Fruit fly (Drosophila melanogaster) whole organism, embryonic: ENCODE results near the gene Cyt-c-d.

Experiments used
- Asciz ChIP-seq: fragments of 200-800 bp; sonication (Bioruptor generic); optimal IDR thresholded peaks from 2 replicates; lab custom pipeline; 2017; ENCODE audit warnings: missing biosample characterization, mild to moderate bottlenecking, missing genetic modification characterization, missing genetic modification reagents
- BEAF-32 ChIP-seq: fragments of 200-800 bp; sonication (Bioruptor generic); optimal IDR thresholded peaks from 3 replicates; lab custom pipeline; 2017; ENCODE audit warnings: missing biosample characterization, missing genetic modification characterization, mild to moderate bottlenecking, moderate library complexity, missing genetic modification reagents
- CG10267 ChIP-seq: fragments of 200-800 bp; sonication (Bioruptor generic); optimal IDR thresholded peaks from 2 replicates; lab custom pipeline; 2018; ENCODE audit warnings: missing biosample characterization, mild to moderate bottlenecking, missing genetic modification characterization, moderate library complexity
- CG10321 ChIP-seq: fragments of 200-800 bp; sonication (Bioruptor generic); IDR thresholded peaks from 2 replicates; pipeline ENCODE4 v1.3.6; 2022; ENCODE audit warnings: missing biosample characterization, missing genetic modification characterization
- CG14710 ChIP-seq: fragments of 200-800 bp; sonication (Bioruptor generic); optimal IDR thresholded peaks from 3 replicates; lab custom pipeline; 2019; ENCODE audit warnings: missing biosample characterization, mild to moderate bottlenecking, missing genetic modification characterization, moderate library complexity
- CG15514 ChIP-seq: fragments of 200-800 bp; sonication (Bioruptor generic); optimal IDR thresholded peaks from 3 replicates; lab custom pipeline; 2017; ENCODE audit warnings: missing biosample characterization, missing genetic modification characterization, mild to moderate bottlenecking, moderate library complexity, missing genetic modification reagents
- CG16813 ChIP-seq: fragments of 200-800 bp; sonication (Bioruptor generic); IDR thresholded peaks from 3 replicates; pipeline ENCODE4 v1.3.6; 2022; ENCODE audit warnings: missing biosample characterization, missing genetic modification characterization; ENCODE audit not compliant: partially characterized antibody
- CG17802 ChIP-seq: fragments of 200-800 bp; sonication (Bioruptor generic); optimal IDR thresholded peaks from 2 replicates; lab custom pipeline; 2018; ENCODE audit warnings: missing biosample characterization, mild to moderate bottlenecking, missing genetic modification characterization, moderate library complexity
- CG30020 ChIP-seq: fragments of 200-800 bp; optimal IDR thresholded peaks from 2 replicates; lab custom pipeline; 2019; ENCODE audit warnings: missing biosample characterization, mild to moderate bottlenecking, missing genetic modification characterization, moderate library complexity
- CG31224 ChIP-seq: fragments of 200-800 bp; sonication (Bioruptor generic); IDR thresholded peaks from 2 replicates; pipeline ENCODE4 v1.3.6; 2022; ENCODE audit warnings: missing biosample characterization, missing genetic modification characterization
- CG33213 ChIP-seq: fragments of 200-800 bp; sonication (Bioruptor generic); optimal IDR thresholded peaks from 3 replicates; lab custom pipeline; 2016; ENCODE audit warnings: missing biosample characterization, missing genetic modification characterization
- CG34376 ChIP-seq: fragments of 200-800 bp; sonication (Bioruptor generic); optimal IDR thresholded peaks from 2 replicates; lab custom pipeline; 2018; ENCODE audit warnings: missing biosample characterization, mild to moderate bottlenecking, missing genetic modification characterization
- CG4617 ChIP-seq: fragments of 200-800 bp; sonication (Bioruptor generic); optimal IDR thresholded peaks from 3 replicates; lab custom pipeline; 2016; ENCODE audit warnings: missing biosample characterization, missing genetic modification characterization, borderline replicate concordance
- CG6765 ChIP-seq: fragments of 200-800 bp; sonication (Bioruptor generic); optimal IDR thresholded peaks from 3 replicates; lab custom pipeline; 2017; ENCODE audit warnings: missing biosample characterization, mild to moderate bottlenecking, missing genetic modification characterization
- CG9797 ChIP-seq: fragments of 200-800 bp; sonication (Bioruptor generic); optimal IDR thresholded peaks from 3 replicates; lab custom pipeline; 2018; ENCODE audit warnings: missing biosample characterization, mild to moderate bottlenecking, missing genetic modification characterization
- CTCF ChIP-seq: fragments of 200-800 bp; sonication (Bioruptor generic); optimal IDR thresholded peaks from 2 replicates; lab custom pipeline; 2017; ENCODE audit warnings: missing biosample characterization, mild to moderate bottlenecking, missing genetic modification characterization, moderate library complexity
- CoRest ChIP-seq: fragments of 200-800 bp; sonication (Bioruptor generic); optimal IDR thresholded peaks from 3 replicates; lab custom pipeline; 2018; ENCODE audit warnings: missing biosample characterization, mild to moderate bottlenecking, missing genetic modification characterization, moderate library complexity
- CrebB ChIP-seq: fragments of 200-800 bp; sonication (Bioruptor generic); optimal IDR thresholded peaks from 3 replicates; lab custom pipeline; 2018; ENCODE audit warnings: missing biosample characterization, mild to moderate bottlenecking, missing genetic modification characterization
- Dp ChIP-seq: fragments of 200-800 bp; sonication (Bioruptor generic); optimal IDR thresholded peaks from 2 replicates; lab custom pipeline; 2018; ENCODE audit warnings: missing biosample characterization, mild to moderate bottlenecking, missing genetic modification characterization, moderate library complexity
- E2f2 ChIP-seq: fragments of 200-800 bp; sonication (Bioruptor generic); IDR thresholded peaks from 2 replicates; pipeline ENCODE4 v1.3.6; 2022; ENCODE audit warnings: missing biosample characterization, missing genetic modification characterization
- Elba2 ChIP-seq: fragments of 200-800 bp; sonication (Bioruptor generic); optimal IDR thresholded peaks from 3 replicates; lab custom pipeline; 2016; ENCODE audit warnings: missing biosample characterization, missing genetic modification characterization
- Ets97D ChIP-seq: fragments of 200-800 bp; sonication (Bioruptor generic); optimal IDR thresholded peaks from 3 replicates; lab custom pipeline; 2016; ENCODE audit warnings: missing biosample characterization, missing genetic modification characterization
- HmgZ ChIP-seq: fragments of 200-800 bp; sonication (Bioruptor generic); optimal IDR thresholded peaks from 2 replicates; lab custom pipeline; 2018; ENCODE audit warnings: missing biosample characterization, mild to moderate bottlenecking, missing genetic modification characterization
- Hmr ChIP-seq: fragments of 200-800 bp; sonication (Bioruptor generic); optimal IDR thresholded peaks from 3 replicates; lab custom pipeline; 2017; ENCODE audit warnings: mild to moderate bottlenecking, missing biosample characterization, missing genetic modification reagents, missing genetic modification characterization
- Kr ChIP-seq: fragments of 200-800 bp; sonication (Bioruptor generic); optimal IDR thresholded peaks from 2 replicates; lab custom pipeline; 2017; ENCODE audit warnings: missing biosample characterization, mild to moderate bottlenecking, missing genetic modification characterization
- MBD-R2 ChIP-seq: fragments of 200-800 bp; sonication (Bioruptor generic); IDR thresholded peaks from 2 replicates; pipeline ENCODE4 v1.3.6; 2022; ENCODE audit warnings: missing biosample characterization, missing genetic modification characterization
- MESR4 ChIP-seq: fragments of 200-800 bp; sonication (Bioruptor generic); optimal IDR thresholded peaks from 2 replicates; lab custom pipeline; 2018; ENCODE audit warnings: missing biosample characterization, mild to moderate bottlenecking, missing genetic modification characterization, moderate library complexity
- Med ChIP-seq: fragments of 200-800 bp; sonication (Bioruptor generic); peaks from one replicate; lab custom pipeline; 2016; ENCODE audit warnings: missing biosample characterization, missing genetic modification characterization, mild to moderate bottlenecking, inconsistent platforms, moderate library complexity
- Myb ChIP-seq: fragments of 200-800 bp; sonication (Bioruptor generic); optimal IDR thresholded peaks from 2 replicates; lab custom pipeline; 2016; ENCODE audit warnings: missing biosample characterization, missing genetic modification characterization
- Opbp ChIP-seq: fragments of 200-800 bp; sonication (Bioruptor generic); IDR thresholded peaks from 3 replicates; pipeline ENCODE4 v1.3.6; 2022; ENCODE audit warnings: missing biosample characterization, missing genetic modification characterization; ENCODE audit not compliant: partially characterized antibody
- Xrp1 ChIP-seq: fragments of 200-800 bp; sonication (Bioruptor generic); IDR thresholded peaks from 2 replicates; pipeline ENCODE4 v1.3.6; 2022; ENCODE audit warnings: missing biosample characterization, missing genetic modification characterization
- YL-1 ChIP-seq: fragments of 200-800 bp; sonication (Bioruptor generic); optimal IDR thresholded peaks from 3 replicates; lab custom pipeline; 2017; ENCODE audit warnings: missing biosample characterization, mild to moderate bottlenecking, missing genetic modification characterization
- abd-A ChIP-seq: fragments of 200-800 bp; sonication (Bioruptor generic); optimal IDR thresholded peaks from 3 replicates; lab custom pipeline; 2019; ENCODE audit warnings: missing biosample characterization, mild to moderate bottlenecking, missing genetic modification characterization, moderate library complexity
- ara ChIP-seq: fragments of 200-800 bp; sonication (Bioruptor generic); IDR thresholded peaks from 2 replicates; pipeline ENCODE4 v1.3.6; 2022; ENCODE audit warnings: missing biosample characterization, missing genetic modification characterization
- ci ChIP-seq: fragments of 200-800 bp; sonication (Bioruptor generic); IDR thresholded peaks from 3 replicates; pipeline ENCODE4 v1.3.6; 2022; ENCODE audit warnings: missing biosample characterization, missing genetic modification characterization
- exex ChIP-seq: fragments of 200-800 bp; sonication (Bioruptor generic); optimal IDR thresholded peaks from 4 replicates; lab custom pipeline; 2018; ENCODE audit warnings: missing biosample characterization, mild to moderate bottlenecking, missing genetic modification characterization, moderate library complexity
- fd64A ChIP-seq: fragments of 200-800 bp; sonication (Bioruptor generic); optimal IDR thresholded peaks from 3 replicates; lab custom pipeline; 2018; ENCODE audit warnings: missing biosample characterization, mild to moderate bottlenecking, missing genetic modification characterization
- gsb ChIP-seq: fragments of 200-800 bp; sonication (Bioruptor generic); IDR thresholded peaks from 2 replicates; pipeline ENCODE4 v1.3.6; 2022; ENCODE audit warnings: missing biosample characterization, missing genetic modification characterization
- jigr1 ChIP-seq: fragments of 200-800 bp; sonication (Bioruptor generic); IDR thresholded peaks from 3 replicates; pipeline ENCODE4 v1.3.6; 2022; ENCODE audit warnings: missing biosample characterization, missing genetic modification characterization
- jumu ChIP-seq: fragments of 200-800 bp; sonication (Bioruptor generic); optimal IDR thresholded peaks from 3 replicates; lab custom pipeline; 2016; ENCODE audit warnings: missing biosample characterization, missing genetic modification characterization
- pb ChIP-seq: fragments of 200-800 bp; sonication (Bioruptor generic); optimal IDR thresholded peaks from 3 replicates; lab custom pipeline; 2016; ENCODE audit warnings: missing biosample characterization, missing genetic modification characterization
- pzg ChIP-seq: fragments of 200-800 bp; sonication (Bioruptor generic); optimal IDR thresholded peaks from 3 replicates; lab custom pipeline; 2018; ENCODE audit warnings: missing biosample characterization, mild to moderate bottlenecking, missing genetic modification characterization, moderate library complexity
- sens ChIP-seq: fragments of 200-800 bp; sonication (Bioruptor generic); peaks from one replicate; lab custom pipeline; 2016; ENCODE audit warnings: missing biosample characterization, missing genetic modification characterization
- stwl ChIP-seq: fragments of 200-800 bp; sonication (Bioruptor generic); optimal IDR thresholded peaks from 3 replicates; lab custom pipeline; 2018; ENCODE audit warnings: missing biosample characterization, mild to moderate bottlenecking, missing genetic modification characterization, moderate library complexity
- trem ChIP-seq: fragments of 200-800 bp; optimal IDR thresholded peaks from 3 replicates; lab custom pipeline; 2019; ENCODE audit warnings: missing biosample characterization, mild to moderate bottlenecking, missing genetic modification characterization, moderate library complexity
- vvl ChIP-seq: fragments of 200-800 bp; sonication (Bioruptor generic); IDR thresholded peaks from 2 replicates; pipeline ENCODE4 v1.3.6; 2022; ENCODE audit warnings: missing biosample characterization, missing genetic modification characterization
- z ChIP-seq: fragments of 200-800 bp; sonication (Bioruptor generic); IDR thresholded peaks from 3 replicates; pipeline ENCODE4 v1.3.6; 2022; ENCODE audit warnings: missing biosample characterization, missing genetic modification characterization

Gene Cyt-c-d

DNA sequence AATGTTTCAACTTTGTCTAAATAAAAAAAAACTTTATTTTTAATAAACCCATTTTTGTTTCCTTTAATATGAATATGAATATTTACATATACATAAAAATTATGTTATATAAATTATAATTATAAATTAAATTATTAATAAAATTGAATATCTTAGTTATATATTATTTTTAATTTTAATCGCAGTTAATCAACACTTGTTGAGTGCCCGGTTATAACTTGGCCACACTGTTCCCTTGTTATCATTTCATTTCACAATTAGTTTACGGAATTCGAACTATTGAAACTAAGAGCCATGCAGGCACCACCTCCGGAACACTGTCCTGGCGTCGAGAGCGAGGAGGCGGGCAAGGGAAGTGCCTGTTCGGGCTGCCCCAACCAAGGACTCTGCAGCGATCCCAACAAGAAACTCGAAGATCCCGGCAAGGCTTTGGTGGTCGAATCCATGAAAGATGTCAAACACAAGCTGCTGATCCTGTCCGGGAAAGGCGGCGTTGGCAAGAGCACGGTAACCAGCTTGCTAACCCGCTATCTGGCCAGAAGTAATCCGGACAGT, 16.7 kb downstream of the Cyt-c-d start, which contains the start of gene Nubp1 (continued):
- TF ChIP-seq exex (tag; lab: Kevin White, UChicago) = no peak

DNA sequence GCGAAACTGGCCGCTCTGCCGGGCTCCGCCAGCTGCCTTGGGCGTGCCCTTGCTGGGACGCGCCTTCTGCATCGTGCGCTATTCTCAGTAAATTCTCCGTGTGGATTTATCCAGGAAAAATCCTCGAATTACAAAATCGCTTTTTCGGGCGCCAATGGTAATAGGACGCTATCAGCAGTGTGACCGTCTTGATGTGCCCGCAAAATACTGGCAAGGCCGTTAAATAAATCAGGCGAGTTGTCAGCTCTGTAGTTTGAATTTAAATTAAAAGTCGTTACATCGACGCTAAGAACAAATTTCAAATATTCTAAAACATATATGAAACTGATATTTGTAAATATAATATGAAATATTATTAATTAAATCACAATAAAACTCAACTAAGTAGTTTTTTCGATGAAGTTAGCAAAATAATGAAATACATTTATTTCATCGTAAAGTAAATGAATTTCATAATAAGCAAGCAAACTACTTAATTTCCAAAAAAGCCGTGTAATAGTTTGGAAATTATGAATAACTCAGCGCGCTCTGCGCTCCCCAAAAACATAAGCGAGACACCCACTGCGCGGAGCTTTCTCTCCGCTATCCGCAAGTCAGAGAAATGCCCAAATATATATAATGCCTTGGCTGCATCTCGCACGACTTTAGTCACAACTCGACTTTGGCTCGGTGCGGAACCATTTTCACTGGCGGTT, 22.7 kb downstream of the Cyt-c-d start, which contains the start of the genes glu and ChLD3:
Gene glu, minus strand, starts transcription at position 183 of the 695 bp plus-strand sequence.
Gene ChLD3, plus strand, starts transcription at position 645 of the 695 bp plus-strand sequence.
- TF ChIP-seq MESR4 (GFP tag; lab: Kevin White, UChicago) (peak; percentile 43), CG34376 (no peak), CrebB (tag; lab: Kevin White, UChicago) (no peak), Dp (GFP tag; lab: Kevin White, UChicago) (peak; percentile 83), z (GFP tag; lab: Robert Waterston, UW) (0 out of 3 replicates have a peak, but pooled peaks have one; percentile 14), CG10321 (GFP tag; lab: Robert Waterston, UW) (no peak), BEAF-32 (peak; percentile 24), pb (GFP tag; lab: Kevin White, UChicago) (no peak), jumu (peak; percentile 19), abd-A (tag; lab: Kevin White, UChicago) (no peak), Myb (peak; percentile 98), E2f2 (GFP tag; lab: Robert Waterston, UW) (peak; percentile 88), jigr1 (no peak), Opbp (GFP tag; lab: Robert Waterston, UW) (0 out of 3 replicates have a peak, but pooled peaks have one; percentile 22), Hmr (GFP tag; lab: Kevin White, UChicago) (no peak), ara (GFP tag; lab: Robert Waterston, UW) (no peak), sens (GFP tag; lab: Kevin White, UChicago) (no peak), CG15514 (peak; percentile 34), CG9797 (GFP tag; lab: Kevin White, UChicago) (peak; percentile 77), CG10267 (tag; lab: Kevin White, UChicago) (peak; percentile 41), CG31224 (GFP tag; lab: Robert Waterston, UW) (no peak), Elba2 (GFP tag; lab: Kevin White, UChicago) (peak; percentile 34), ci (GFP tag; lab: Robert Waterston, UW) (peak; percentile 10; the same call in 1 of the 3 replicates), Xrp1 (GFP tag; lab: Robert Waterston, UW) (no peak), YL-1 (GFP tag; lab: Kevin White, UChicago) (peak; percentile 5), trem (peak; percentile 100), CoRest (tag; lab: Kevin White, UChicago) (peak; percentile 57), fd64A (GFP tag; lab: Kevin White, UChicago) (no peak), CG14710 (tag; lab: Kevin White, UChicago) (peak; percentile 38), CTCF (GFP tag; lab: Kevin White, UChicago) (peak; percentile 56), Asciz (no peak), Ets97D (GFP tag; lab: Kevin White, UChicago) (peak; percentile 40), stwl (tag; lab: Kevin White, UChicago) (peak; percentile 39), CG4617 (peak; percentile 11), CG17802 (tag; lab: Kevin White, UChicago) (no peak), gsb (GFP tag; lab: Robert Waterston, UW) (no peak), Med (GFP tag; lab: Kevin White, UChicago) (peak; percentile 72), CG6765 (GFP tag; lab: Kevin White, UChicago) (no peak), CG30020 (tag; lab: Kevin White, UChicago) (peak; percentile 3), HmgZ (tag; lab: Kevin White, UChicago) (peak; percentile 20), CG16813 (no peak), Kr (GFP tag; lab: Kevin White, UChicago) (no peak), vvl (0 out of 2 replicates have a peak, but pooled peaks have one; percentile 29), CG33213 (GFP tag; lab: Kevin White, UChicago) (peak; percentile 15), pzg (peak; percentile 72), MBD-R2 (GFP tag; lab: Robert Waterston, UW) (peak; percentile 87)
